Worm (Caenorhabditis elegans): ENCODE data around the gene nhr-104.

DNA sequence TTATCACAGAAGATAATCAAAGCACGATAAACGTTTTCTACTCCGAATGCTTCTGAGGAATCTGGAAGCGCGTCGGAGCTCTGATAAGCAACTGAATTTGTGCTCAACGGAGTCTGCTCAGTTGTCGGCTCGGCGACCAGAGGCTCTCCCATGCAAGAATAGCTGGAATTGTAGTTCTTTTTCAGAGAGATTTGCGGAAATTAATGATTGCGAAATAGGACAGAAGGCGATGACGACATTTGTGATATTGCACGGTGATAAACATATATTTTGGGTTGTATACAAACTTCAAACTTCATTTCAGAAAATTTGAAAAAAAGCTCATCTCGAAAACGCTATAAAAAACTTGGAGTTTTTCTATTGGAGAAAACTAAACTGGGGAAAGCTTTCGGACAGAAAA, 21.3 kb upstream of the nhr-104 start, which contains the start of gene H06H21.37:
- TF ChIP-seq snpc-4 (tag; optimal IDR thresholded peaks at IDR 0.05) (no peak), lsy-2 (tag; optimal IDR thresholded peaks at IDR 0.05) (no peak), unc-62 (GFP tag; optimal IDR thresholded peaks at IDR 0.05) (no peak), nhr-12 (tag; optimal IDR thresholded peaks at IDR 0.05) (no peak), nhr-23 (tag; optimal IDR thresholded peaks at IDR 0.05) (no peak), egl-27 (tag; optimal IDR thresholded peaks at IDR 0.05) (no peak), lin-13 (GFP tag; optimal IDR thresholded peaks at IDR 0.05) (no peak), R02D3.7 (tag; optimal IDR thresholded peaks at IDR 0.05) (no peak), elt-1 (tag; optimal IDR thresholded peaks at IDR 0.05) (no peak), ZK546.5 (tag; optimal IDR thresholded peaks at IDR 0.05) (no peak), nhr-21 (tag; optimal IDR thresholded peaks at IDR 0.05) (no peak), nhr-237 (tag; optimal IDR thresholded peaks at IDR 0.05) (no peak), aly-2 (tag; optimal IDR thresholded peaks at IDR 0.05) (no peak)

Data from whole organism, L2 larva.